Worm (Caenorhabditis elegans): ENCODE data around the gene nsy-7.

DNA sequence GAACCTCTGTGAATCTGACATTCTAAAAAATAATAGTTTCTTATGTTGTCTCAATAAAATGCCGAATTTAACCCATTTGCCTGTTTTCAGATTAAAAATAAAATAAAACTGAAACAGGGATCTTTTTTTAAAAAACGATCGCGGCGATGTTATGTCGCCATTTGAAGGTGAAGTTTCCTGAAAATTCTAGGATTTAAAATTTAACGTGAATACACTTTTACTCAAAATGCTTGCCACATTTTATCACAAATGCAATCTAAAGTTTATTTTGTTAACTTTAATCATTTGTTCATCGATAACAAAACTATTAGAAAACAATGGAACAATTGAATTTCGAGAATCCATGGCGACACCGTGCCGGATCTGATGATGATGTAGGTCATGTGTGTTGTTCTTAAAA lies 13.1 kb upstream of the nsy-7 start, which contains the start of gene Y42H9AR.2:
- TF ChIP-seq zip-4 (GFP tag; optimal IDR thresholded peaks at IDR 0.05) (no peak), nhr-11 (tag; optimal IDR thresholded peaks at IDR 0.05) (no peak), hlh-4 (tag; optimal IDR thresholded peaks at IDR 0.05) (no peak)
